Fruit fly (Drosophila melanogaster): Measurements from ENCODE around the gene unc-45.

unc-45 gene

DNA sequence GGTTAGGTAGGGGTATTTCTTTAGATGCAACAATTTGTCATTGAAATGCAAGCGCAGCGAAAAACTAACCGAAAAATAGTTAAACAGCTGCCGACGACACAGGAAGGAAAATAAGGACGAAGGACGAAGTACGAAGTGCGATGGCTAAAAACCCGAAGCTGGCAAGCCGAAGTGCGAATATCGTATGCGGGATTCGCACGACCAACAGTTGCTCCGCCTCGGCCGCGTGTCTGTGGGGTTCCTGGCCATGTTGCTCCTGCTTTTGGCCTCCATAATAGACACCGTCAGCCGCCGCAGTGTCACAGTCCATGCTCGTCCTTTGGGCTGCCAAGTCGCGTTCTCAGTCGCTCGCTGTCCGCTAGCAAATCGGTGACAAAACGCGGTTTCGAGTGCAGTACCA is 25.9 kb downstream of the unc-45 start, which contains the start of gene mAChR-B:
TSS of gene mAChR-B (plus strand) at position 301 of the 400 bp plus-strand sequence.
- 0 out of 3 replicates have a peak, but pooled peaks have one; percentile 9 for TF ChIP-seq CG6163 (GFP tag; IDR thresholded peaks at IDR 0.05)
- no peak for TF ChIP-seq Eip78C (GFP tag)
- no peak for TF ChIP-seq CG11762 (GFP tag; optimal IDR thresholded peaks at IDR 0.05; ENCODE audit: insufficient read depth)

DNA sequence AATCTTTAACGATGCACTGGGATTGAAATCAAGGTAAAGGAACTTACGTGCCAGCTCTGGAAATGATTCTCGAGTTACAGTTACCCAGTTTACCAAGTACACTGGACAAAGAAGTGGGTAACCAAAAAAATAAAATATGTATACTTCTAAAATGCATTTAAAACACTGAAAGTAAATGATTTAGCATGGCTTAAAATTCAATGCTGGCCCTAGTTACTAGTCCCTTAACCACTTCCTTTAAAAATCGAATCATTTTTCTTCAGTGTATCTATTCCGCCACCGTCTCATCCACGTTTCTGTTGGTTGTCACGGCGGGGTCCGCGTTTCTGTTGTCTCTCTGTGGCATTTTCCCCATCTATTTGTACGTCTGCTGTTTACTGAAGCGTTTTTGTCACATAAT is 39.5 kb downstream of the unc-45 start:
- no peak for TF ChIP-seq CG9139 (GFP tag; optimal IDR thresholded peaks at IDR 0.05)
- TF ChIP-seq CG32006 (GFP tag; optimal IDR thresholded peaks at IDR 0.05): peak; percentile 43
- no peak for TF ChIP-seq acj6 (GFP tag; optimal IDR thresholded peaks at IDR 0.05)
- TF ChIP-seq CG4318 (GFP tag; optimal IDR thresholded peaks at IDR 0.05): no peak
- peak; percentile 1 for TF ChIP-seq CG6276 (GFP tag; optimal IDR thresholded peaks at IDR 0.05)
- TF ChIP-seq fd85E (GFP tag; optimal IDR thresholded peaks at IDR 0.05): no peak
- no peak for TF ChIP-seq CG34406 (GFP tag; optimal IDR thresholded peaks at IDR 0.05)
- no peak for TF ChIP-seq Gug (GFP tag; IDR thresholded peaks at IDR 0.05)
- TF ChIP-seq CG1621 (tag; optimal IDR thresholded peaks at IDR 0.05): no peak
- TF ChIP-seq Lpt (GFP tag; optimal IDR thresholded peaks at IDR 0.05): no peak
- TF ChIP-seq vri (GFP tag; optimal IDR thresholded peaks at IDR 0.05): no peak
- peak in 1 of 2 experiments; percentile 4 for TF ChIP-seq ss (GFP tag; optimal IDR thresholded peaks at IDR 0.05)
- TF ChIP-seq salr (GFP tag; optimal IDR thresholded peaks at IDR 0.05): no peak
- TF ChIP-seq CG31627 (GFP tag; optimal IDR thresholded peaks at IDR 0.05): peak; percentile 14
- peak; percentile 33 for TF ChIP-seq Ets96B (tag; optimal IDR thresholded peaks at IDR 0.05)
- peak; percentile 7 for TF ChIP-seq CG3919 (GFP tag; optimal IDR thresholded peaks at IDR 0.05)
- TF ChIP-seq Eip78C (GFP tag): peak; percentile 76
- TF ChIP-seq Hr38 (GFP tag; optimal IDR thresholded peaks at IDR 0.05): no peak
- no peak for TF ChIP-seq esn (GFP tag; optimal IDR thresholded peaks at IDR 0.05)
- peak; percentile 24 for TF ChIP-seq OdsH (GFP tag; optimal IDR thresholded peaks at IDR 0.05)
- TF ChIP-seq CG6163 (GFP tag; IDR thresholded peaks at IDR 0.05): no peak
- TF ChIP-seq CG8632 (GFP tag; optimal IDR thresholded peaks at IDR 0.05): no peak
- peak; percentile 12 for TF ChIP-seq Hr39 (GFP tag; optimal IDR thresholded peaks at IDR 0.05)
- peak; percentile 31 for TF ChIP-seq CG3032 (tag; optimal IDR thresholded peaks at IDR 0.05)
- TF ChIP-seq CG10669 (GFP tag; optimal IDR thresholded peaks at IDR 0.05): no peak
- peak; percentile 3 for TF ChIP-seq spab (GFP tag; optimal IDR thresholded peaks at IDR 0.05)
- TF ChIP-seq Ets21C (GFP tag; optimal IDR thresholded peaks at IDR 0.05): no peak
- peak; percentile 28 for TF ChIP-seq pdm3 (GFP tag; optimal IDR thresholded peaks at IDR 0.05)
- peak; percentile 32 for TF ChIP-seq achi (GFP tag; optimal IDR thresholded peaks at IDR 0.05)
- peak; percentile 3 for TF ChIP-seq topi (GFP tag; optimal IDR thresholded peaks at IDR 0.05)
- peak; percentile 5 for TF ChIP-seq CG10631 (GFP tag; optimal IDR thresholded peaks at IDR 0.05)
- no peak for TF ChIP-seq cyc (GFP tag; optimal IDR thresholded peaks at IDR 0.05)
- peak; percentile 34; the same call in 1 of the 2 replicates for TF ChIP-seq CG15336 (GFP tag; IDR thresholded peaks at IDR 0.05)
- TF ChIP-seq Eip93F (GFP tag; optimal IDR thresholded peaks at IDR 0.05): no peak
- peak; percentile 17 for TF ChIP-seq Hr4 (GFP tag; optimal IDR thresholded peaks at IDR 0.05)
- TF ChIP-seq Smox (GFP tag; optimal IDR thresholded peaks at IDR 0.05): no peak
- no peak for TF ChIP-seq lz (GFP tag; optimal IDR thresholded peaks at IDR 0.05)
- no peak for TF ChIP-seq CG11902 (GFP tag; optimal IDR thresholded peaks at IDR 0.05)
- TF ChIP-seq dsx (GFP tag; optimal IDR thresholded peaks at IDR 0.05; ENCODE audit: poor library complexity, severe bottlenecking): no peak
- no peak for TF ChIP-seq CG8319 (GFP tag; optimal IDR thresholded peaks at IDR 0.05)
- peak; percentile 58 for TF ChIP-seq svp (GFP tag)
- TF ChIP-seq CG6808 (GFP tag; optimal IDR thresholded peaks at IDR 0.05): no peak
- TF ChIP-seq CG16779 (tag; optimal IDR thresholded peaks at IDR 0.05): no peak

All from whole organism, prepupa.